Worm (Caenorhabditis elegans) whole organism, late embryonic: ENCODE data around the gene T05A8.6.

ENCODE experiments used
- T23F11.4 ChIP-seq: fragments of 200-800 bp; sonication (Bioruptor generic); optimal IDR thresholded peaks from 2 replicates; lab custom pipeline; 2018; ENCODE audit warnings: mild to moderate bottlenecking, missing genetic modification characterization, missing compliant biosample characterization
- che-1 ChIP-seq: sonication (generic microtip); optimal IDR thresholded peaks from 2 replicates; lab custom pipeline; 2016; ENCODE audit warnings: mild to moderate bottlenecking, missing genetic modification characterization, missing compliant biosample characterization
- fkh-10 ChIP-seq: fragments of 150-350 bp; optimal IDR thresholded peaks from 2 replicates; lab custom pipeline; 2014; ENCODE audit warnings: missing biosample characterization, missing genetic modification reagents, missing genetic modification characterization
- hlh-30 ChIP-seq: sonication (generic microtip); optimal IDR thresholded peaks from 2 replicates; lab custom pipeline; 2017; ENCODE audit warnings: antibody characterized with exemption, missing genetic modification characterization, missing compliant biosample characterization; ENCODE audit not compliant: insufficient read depth
- lin-11 ChIP-seq: fragments of 200-800 bp; sonication (Bioruptor generic); optimal IDR thresholded peaks from 2 replicates; lab custom pipeline; 2018; ENCODE audit warnings: mild to moderate bottlenecking, missing genetic modification characterization, missing compliant biosample characterization
- pag-3 ChIP-seq: sonication (generic microtip); optimal IDR thresholded peaks from 2 replicates; lab custom pipeline; 2016; ENCODE audit warnings: missing compliant biosample characterization, missing genetic modification characterization, borderline replicate concordance
- pqm-1 ChIP-seq: sonication (generic microtip); optimal IDR thresholded peaks from 2 replicates; lab custom pipeline; 2016; ENCODE audit warnings: missing genetic modification characterization, missing compliant biosample characterization
- ttx-3 ChIP-seq: sonication (generic microtip); optimal IDR thresholded peaks from 2 replicates; lab custom pipeline; 2016; ENCODE audit warnings: missing genetic modification reagents, missing genetic modification characterization, missing compliant biosample characterization

- no peak for TF ChIP-seq hlh-30 (tag; lab: Kevin White, UChicago)
- TF ChIP-seq T23F11.4 (GFP tag; lab: Kevin White, UChicago) = no peak
- no peak for TF ChIP-seq ttx-3 (tag; lab: Kevin White, UChicago)
- no peak for TF ChIP-seq lin-11 (tag; lab: Kevin White, UChicago)
- TF ChIP-seq fkh-10 = no peak
- no peak for TF ChIP-seq pqm-1
- no peak for TF ChIP-seq che-1 (tag; lab: Kevin White, UChicago)
- no peak for TF ChIP-seq pag-3 (tag; lab: Kevin White, UChicago)
These were observed 44.4 kb downstream of the T05A8.6 start for ce11 chrII:2695079-2695478.
